Fruit fly (Drosophila melanogaster): ENCODE data around the gene RhoGAP92B.

Gene RhoGAP92B

DNA sequence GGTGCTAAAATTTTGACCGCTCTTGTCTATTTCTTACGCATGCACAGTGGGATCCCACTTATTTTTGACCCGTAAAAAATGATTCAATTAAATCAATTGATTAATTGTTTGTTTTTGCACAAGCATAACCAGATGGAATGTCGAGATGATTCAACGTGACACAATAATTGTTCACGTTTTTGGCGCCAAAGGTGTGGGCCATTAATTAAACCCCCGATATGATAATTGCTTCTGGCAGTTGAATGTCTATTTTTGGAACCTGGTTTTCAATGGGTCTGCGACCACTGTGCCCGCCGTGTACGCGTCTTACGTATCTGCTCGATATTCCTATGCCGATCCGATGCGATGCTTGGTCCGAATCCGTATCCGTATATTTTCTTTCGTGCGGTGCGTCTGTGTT is 12.9 kb upstream of the RhoGAP92B start (continued):
- TF ChIP-seq bab2 (GFP tag; optimal IDR thresholded peaks at IDR 0.05) (peak; percentile 52), CG14014 (GFP tag; IDR thresholded peaks at IDR 0.05) (peak; percentile 79), lmd (GFP tag; IDR thresholded peaks at IDR 0.05) (peak; percentile 83), CG3838 (GFP tag; optimal IDR thresholded peaks at IDR 0.05) (no peak), CG12219 (GFP tag; optimal IDR thresholded peaks at IDR 0.05) (peak; percentile 72), CG4404 (GFP tag; IDR thresholded peaks at IDR 0.05) (peak; percentile 64), usp (GFP tag; optimal IDR thresholded peaks at IDR 0.05) (no peak), Taf1 (GFP tag; IDR thresholded peaks at IDR 0.05) (no peak; the same call in 1 of the 2 replicates), CTCF (GFP tag; optimal IDR thresholded peaks at IDR 0.05) (peak; percentile 18), CG31365 (tag; optimal IDR thresholded peaks at IDR 0.05) (peak; percentile 37), Meics (GFP tag; optimal IDR thresholded peaks at IDR 0.05) (peak; percentile 71), CG4282 (GFP tag; optimal IDR thresholded peaks at IDR 0.05) (peak; percentile 49), Xbp1 (GFP tag; optimal IDR thresholded peaks at IDR 0.05) (peak; percentile 69), CG3281 (GFP tag; optimal IDR thresholded peaks at IDR 0.05) (peak; percentile 72), CG7556 (GFP tag; optimal IDR thresholded peaks at IDR 0.05) (peak; percentile 62), Opbp (GFP tag; IDR thresholded peaks at IDR 0.05; ENCODE audit: partially characterized antibody) (no peak), gro (GFP tag; optimal IDR thresholded peaks at IDR 0.05) (peak; percentile 26), zfh1 (GFP tag; IDR thresholded peaks at IDR 0.05) (peak; percentile 82), CG34422 (GFP tag; IDR thresholded peaks at IDR 0.05) (peak; percentile 83), pnt (GFP tag; optimal IDR thresholded peaks at IDR 0.05) (peak; percentile 69), CG17361 (GFP tag; IDR thresholded peaks at IDR 0.05) (peak; percentile 84), D19A (tag; optimal IDR thresholded peaks at IDR 0.05) (peak; percentile 67), Bgb (GFP tag; IDR thresholded peaks at IDR 0.05; ENCODE audit: partially characterized antibody) (peak; percentile 41), tio (GFP tag; optimal IDR thresholded peaks at IDR 0.05) (peak; percentile 39), NK7.1 (GFP tag; optimal IDR thresholded peaks at IDR 0.05) (no peak), slbo (GFP tag; IDR thresholded peaks at IDR 0.05) (peak; percentile 69), al (GFP tag; IDR thresholded peaks at IDR 0.05) (peak; percentile 76), CG11560 (tag; IDR thresholded peaks at IDR 0.05) (peak; percentile 55; the same call in 2 of the 3 replicates), yki (optimal IDR thresholded peaks at IDR 0.05) (no peak), Mes4 (GFP tag; optimal IDR thresholded peaks at IDR 0.05) (no peak), pfk (GFP tag; optimal IDR thresholded peaks at IDR 0.05) (no peak), twi (tag; optimal IDR thresholded peaks at IDR 0.05) (peak; percentile 45), MESR4 (GFP tag; optimal IDR thresholded peaks at IDR 0.05) (no peak), Sox102F (GFP tag; optimal IDR thresholded peaks at IDR 0.05) (peak; percentile 66), CG32767 (GFP tag; IDR thresholded peaks at IDR 0.05) (peak; percentile 67), CG2202 (tag; optimal IDR thresholded peaks at IDR 0.05) (peak; percentile 13), salm (tag; optimal IDR thresholded peaks at IDR 0.05) (peak; percentile 60), crc (GFP tag; optimal IDR thresholded peaks at IDR 0.05) (peak; percentile 51), CG6854 (GFP tag; optimal IDR thresholded peaks at IDR 0.05) (peak; percentile 44), CG7928 (GFP tag; optimal IDR thresholded peaks at IDR 0.05) (no peak), unc-4 (GFP tag; IDR thresholded peaks at IDR 0.05; ENCODE audit: partially characterized antibody) (no peak), Ets65A (GFP tag) (peak; percentile 98), ac (GFP tag; optimal IDR thresholded peaks at IDR 0.05) (peak; percentile 7), CG8281 (tag; optimal IDR thresholded peaks at IDR 0.05) (peak; percentile 50), H2.0 (GFP tag; IDR thresholded peaks at IDR 0.05) (peak; percentile 63; the same call in 1 of the 2 replicates), grau (tag; optimal IDR thresholded peaks at IDR 0.05) (peak; percentile 70), trem (tag; optimal IDR thresholded peaks at IDR 0.05) (peak; percentile 37), Hmr (GFP tag; optimal IDR thresholded peaks at IDR 0.05) (no peak), CG11093 (GFP tag; IDR thresholded peaks at IDR 0.05) (peak; percentile 57; the same call in 2 of the 3 replicates), CG14441 (GFP tag; IDR thresholded peaks at IDR 0.05) (peak; percentile 87), CG4820 (GFP tag; optimal IDR thresholded peaks at IDR 0.05) (peak; percentile 65), amos (GFP tag; IDR thresholded peaks at IDR 0.05; ENCODE audit: partially characterized antibody) (no peak), CG17385 (GFP tag; optimal IDR thresholded peaks at IDR 0.05) (peak; percentile 63)

Data from whole organism, embryonic.